Fruit fly (Drosophila melanogaster) whole organism, pupa: ENCODE results near the gene mdy.

Experiments used
- CG10348 ChIP-seq: fragments of 200-800 bp; sonication (Bioruptor generic); IDR thresholded peaks from 2 replicates; pipeline ENCODE4 v1.3.6; 2022; ENCODE audit warnings: missing biosample characterization, missing genetic modification characterization
- CG12605 ChIP-seq: fragments of 200-800 bp; sonication (Bioruptor generic); IDR thresholded peaks from 2 replicates; pipeline ENCODE4 v1.3.6; 2022; ENCODE audit warnings: missing biosample characterization, missing genetic modification characterization
- CG13204 ChIP-seq: fragments of 200-800 bp; sonication (Bioruptor generic); optimal IDR thresholded peaks from 2 replicates; lab custom pipeline; 2018; ENCODE audit warnings: missing biosample characterization, mild to moderate bottlenecking, missing genetic modification characterization, moderate library complexity
- CG14655 ChIP-seq: fragments of 200-800 bp; sonication (Bioruptor generic); optimal IDR thresholded peaks from 3 replicates; lab custom pipeline; 2017; ENCODE audit warnings: mild to moderate bottlenecking, missing biosample characterization, missing genetic modification reagents, missing genetic modification characterization
- CG15710 ChIP-seq: fragments of 200-800 bp; sonication (Bioruptor generic); optimal IDR thresholded peaks from 2 replicates; lab custom pipeline; 2018; ENCODE audit warnings: missing biosample characterization, mild to moderate bottlenecking, missing genetic modification characterization, moderate library complexity
- CG17806 ChIP-seq: fragments of 200-800 bp; sonication (Bioruptor generic); optimal IDR thresholded peaks from 2 replicates; lab custom pipeline; 2018; ENCODE audit warnings: missing biosample characterization, mild to moderate bottlenecking, missing genetic modification characterization, moderate library complexity
- CG32121 ChIP-seq: fragments of 200-800 bp; sonication (Bioruptor generic); IDR thresholded peaks from 2 replicates; pipeline ENCODE4 v1.3.6; 2022; ENCODE audit warnings: missing biosample characterization, missing genetic modification characterization
- CG34367 ChIP-seq: fragments of 200-800 bp; sonication (Bioruptor generic); optimal IDR thresholded peaks from 2 replicates; lab custom pipeline; 2018; ENCODE audit warnings: missing biosample characterization, mild to moderate bottlenecking, missing genetic modification characterization
- CG4496 ChIP-seq: fragments of 200-800 bp; sonication (Bioruptor generic); IDR thresholded peaks from 3 replicates; pipeline ENCODE4 v1.3.6; 2022; ENCODE audit warnings: missing biosample characterization, missing genetic modification characterization
- CG8159 ChIP-seq: fragments of 200-800 bp; sonication (Bioruptor generic); optimal IDR thresholded peaks from 3 replicates; lab custom pipeline; 2018; ENCODE audit warnings: missing biosample characterization, mild to moderate bottlenecking, missing genetic modification characterization, moderate library complexity
- CG8301 ChIP-seq: fragments of 200-800 bp; sonication (Bioruptor generic); optimal IDR thresholded peaks from 2 replicates; lab custom pipeline; 2018; ENCODE audit warnings: missing biosample characterization, mild to moderate bottlenecking, missing genetic modification characterization
- CG9948 ChIP-seq: fragments of 200-800 bp; sonication (Bioruptor generic); optimal IDR thresholded peaks from 2 replicates; lab custom pipeline; 2018; ENCODE audit warnings: missing biosample characterization, mild to moderate bottlenecking, missing genetic modification characterization, moderate library complexity
- D1 ChIP-seq: fragments of 200-800 bp; sonication (Bioruptor generic); optimal IDR thresholded peaks from 2 replicates; lab custom pipeline; 2018; ENCODE audit warnings: missing biosample characterization, mild to moderate bottlenecking, missing genetic modification characterization, moderate library complexity
- EcR ChIP-seq: fragments of 200-800 bp; sonication (Bioruptor generic); optimal IDR thresholded peaks from 3 replicates; lab custom pipeline; 2019; ENCODE audit warnings: missing biosample characterization, missing genetic modification characterization, mild to moderate bottlenecking, moderate library complexity, missing genetic modification reagents
- Ets98B ChIP-seq: fragments of 200-800 bp; sonication (Bioruptor generic); IDR thresholded peaks from 2 replicates; pipeline ENCODE4 v1.3.6; 2022; ENCODE audit warnings: missing biosample characterization, missing genetic modification characterization
- Pif1A ChIP-seq: fragments of 200-800 bp; sonication (Bioruptor generic); optimal IDR thresholded peaks from 3 replicates; lab custom pipeline; 2016; ENCODE audit warnings: missing biosample characterization, missing genetic modification characterization
- Pif1B ChIP-seq: fragments of 200-800 bp; sonication (Bioruptor generic); optimal IDR thresholded peaks from 3 replicates; lab custom pipeline; 2016; ENCODE audit warnings: missing biosample characterization, missing genetic modification characterization
- Snoo ChIP-seq: fragments of 200-800 bp; sonication (Bioruptor generic); optimal IDR thresholded peaks from 3 replicates; lab custom pipeline; 2017; ENCODE audit warnings: missing biosample characterization, mild to moderate bottlenecking, missing genetic modification characterization, inconsistent platforms
- fd96Ca ChIP-seq: fragments of 200-800 bp; sonication (Bioruptor generic); IDR thresholded peaks from 3 replicates; pipeline ENCODE4 v1.3.6; 2022; ENCODE audit warnings: missing biosample characterization, missing genetic modification characterization
- gl ChIP-seq: fragments of 200-800 bp; sonication (Bioruptor generic); optimal IDR thresholded peaks from 2 replicates; lab custom pipeline; 2018; ENCODE audit warnings: missing biosample characterization, mild to moderate bottlenecking, missing genetic modification characterization
- rn ChIP-seq: fragments of 200-800 bp; sonication (Bioruptor generic); IDR thresholded peaks from 2 replicates; pipeline ENCODE4 v1.3.6; 2022; ENCODE audit warnings: missing biosample characterization, missing genetic modification characterization

mdy gene

DNA sequence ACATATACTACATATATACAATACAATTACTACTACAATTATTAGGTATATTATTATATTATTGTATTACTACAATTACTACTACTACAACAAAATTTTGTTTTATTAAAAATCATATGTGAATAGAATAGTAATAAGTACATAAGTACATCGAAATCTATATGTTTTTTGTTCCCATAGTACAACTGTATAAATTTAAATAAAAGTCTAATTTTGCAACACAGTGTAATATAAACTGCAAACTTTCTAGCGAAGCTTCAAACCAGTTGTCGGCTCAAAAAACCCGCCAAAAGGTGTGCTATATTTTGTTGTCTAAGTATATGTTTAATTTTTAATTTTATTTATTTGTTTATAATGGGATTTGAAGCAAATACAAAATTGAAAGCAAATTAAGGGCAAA, 43.1 kb downstream of the mdy start:
- TF ChIP-seq Pif1A (no peak), CG17806 (tag; lab: Kevin White, UChicago) (no peak), D1 (tag; lab: Kevin White, UChicago) (peak; percentile 42), Pif1B (no peak)

DNA sequence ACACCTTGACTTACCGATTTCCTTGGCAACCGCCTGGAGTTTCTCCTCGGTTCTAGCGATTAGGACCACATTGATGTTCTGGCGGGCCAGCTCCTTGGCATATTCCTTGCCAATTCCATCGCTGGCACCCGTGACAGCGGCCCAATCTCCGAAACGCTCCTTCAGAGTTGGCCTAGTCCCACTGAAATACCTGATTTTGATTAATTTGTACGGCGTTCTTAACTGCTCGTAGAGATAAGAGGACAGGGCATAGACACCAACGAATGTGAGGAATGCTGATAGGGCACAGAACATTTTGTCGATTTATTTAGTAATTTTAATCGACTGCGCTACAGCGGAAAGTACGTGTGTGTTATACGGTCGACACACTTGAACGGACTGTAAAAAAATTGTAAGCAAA, 44.7 kb downstream of the mdy start, which contains the start of gene CG6012:
CG6012 (minus strand) TSS at position 364 of the 400 bp plus-strand sequence.
- TF ChIP-seq Snoo (no peak), CG17806 (tag; lab: Kevin White, UChicago) (no peak), fd96Ca (GFP tag; lab: Robert Waterston, UW) (no peak), Pif1A (no peak)

DNA sequence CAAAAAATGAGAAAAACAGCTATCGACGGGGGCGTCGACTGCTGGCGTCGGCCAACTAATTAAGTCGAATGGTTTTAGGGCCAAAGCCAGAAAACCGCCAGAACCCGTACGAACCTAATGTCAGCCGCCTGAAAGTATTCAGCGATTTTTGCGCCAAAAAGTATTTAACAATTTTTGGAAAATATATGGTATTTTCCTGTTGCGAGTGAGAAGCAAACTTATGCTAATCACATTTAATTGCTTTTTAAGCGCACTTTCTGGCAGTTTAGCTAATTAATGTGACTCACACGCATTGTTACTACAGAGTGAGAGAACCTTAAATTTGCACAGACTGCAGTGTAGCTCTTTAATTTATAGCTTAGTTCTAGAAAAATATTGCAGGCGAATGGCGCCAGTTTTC, 46.1 kb downstream of the mdy start:
- TF ChIP-seq CG17806 (tag; lab: Kevin White, UChicago): no peak
- no peak for TF ChIP-seq CG13204 (GFP tag; lab: Kevin White, UChicago)
- no peak for TF ChIP-seq Pif1A
- no peak for TF ChIP-seq CG8159 (tag; lab: Kevin White, UChicago)
- no peak for TF ChIP-seq CG8301 (tag; lab: Kevin White, UChicago)
- no peak for TF ChIP-seq CG4496 (GFP tag; lab: Robert Waterston, UW)
- TF ChIP-seq D1 (tag; lab: Kevin White, UChicago): no peak
- no peak for TF ChIP-seq CG32121 (GFP tag; lab: Robert Waterston, UW)
- no peak for TF ChIP-seq Ets98B (GFP tag; lab: Robert Waterston, UW)
- no peak for TF ChIP-seq CG12605 (GFP tag; lab: Robert Waterston, UW)
- TF ChIP-seq Pif1B: no peak
- TF ChIP-seq CG9948: no peak
- TF ChIP-seq CG34367: no peak
- TF ChIP-seq rn: no peak
- no peak for TF ChIP-seq CG15710 (tag; lab: Kevin White, UChicago)

DNA sequence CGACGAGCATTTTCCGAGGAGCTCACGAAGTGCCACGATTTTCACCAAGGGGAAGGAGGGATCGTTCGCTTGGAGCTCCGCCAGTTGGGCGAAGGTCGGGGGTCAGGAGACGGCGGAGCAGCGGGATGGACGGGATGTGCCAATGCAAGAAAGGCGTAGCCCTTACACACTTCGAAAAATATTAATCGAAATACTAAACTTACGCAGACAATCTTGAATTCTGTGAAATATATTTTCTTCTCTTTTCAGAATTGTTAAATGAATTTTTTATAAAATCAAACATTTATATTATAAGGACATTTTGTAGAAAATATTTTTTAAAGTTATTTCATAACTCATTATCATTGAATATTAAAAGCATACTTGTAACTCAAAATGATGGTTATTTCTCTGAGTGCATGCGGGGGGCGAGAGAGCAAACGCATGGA, 52.5 kb downstream of the mdy start:
- TF ChIP-seq CG14655: peak; percentile 68
- TF ChIP-seq CG10348 (GFP tag; lab: Robert Waterston, UW): 0 out of 2 replicates have a peak, but pooled peaks have one; percentile 13
- TF ChIP-seq CG17806 (tag; lab: Kevin White, UChicago): no peak
- peak; percentile 14 for TF ChIP-seq Pif1A
- TF ChIP-seq CG8301 (tag; lab: Kevin White, UChicago): peak; percentile 46
- no peak for TF ChIP-seq EcR (GFP tag; lab: Kevin White, UChicago)
- 0 out of 2 replicates have a peak, but pooled peaks have one; percentile 39 for TF ChIP-seq CG32121 (GFP tag; lab: Robert Waterston, UW)
- no peak for TF ChIP-seq rn
- TF ChIP-seq Ets98B (GFP tag; lab: Robert Waterston, UW): no peak

DNA sequence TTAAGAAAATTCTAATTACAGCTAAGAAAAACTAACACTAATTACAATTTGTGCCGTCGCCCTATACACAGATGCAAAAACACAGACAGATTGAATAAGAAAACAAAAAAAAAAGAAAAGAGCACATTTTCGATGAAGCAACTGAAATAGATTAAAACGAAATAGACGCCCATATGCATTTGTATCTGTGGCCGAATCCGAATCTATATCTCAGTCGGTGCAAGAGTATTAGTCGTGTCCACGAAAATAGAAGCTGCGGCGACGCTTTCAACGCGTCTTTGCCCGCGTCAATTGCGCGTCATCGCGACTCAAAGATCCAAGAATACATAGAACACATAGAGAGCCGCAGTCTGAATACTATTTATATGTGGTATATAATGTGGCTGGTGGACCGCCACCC, 58.5 kb downstream of the mdy start:
- peak; percentile 24; the same call in 1 of the 2 replicates for TF ChIP-seq Ets98B (GFP tag; lab: Robert Waterston, UW)
- TF ChIP-seq EcR (GFP tag; lab: Kevin White, UChicago): no peak
- TF ChIP-seq CG10348 (GFP tag; lab: Robert Waterston, UW): no peak
- no peak for TF ChIP-seq fd96Ca (GFP tag; lab: Robert Waterston, UW)
- no peak for TF ChIP-seq Pif1B
- TF ChIP-seq CG8159 (tag; lab: Kevin White, UChicago): no peak
- TF ChIP-seq CG8301 (tag; lab: Kevin White, UChicago): peak; percentile 8
- TF ChIP-seq CG9948: no peak
- no peak for TF ChIP-seq Pif1A
- TF ChIP-seq Snoo: no peak
- no peak for TF ChIP-seq gl (tag; lab: Kevin White, UChicago)
- TF ChIP-seq CG32121 (GFP tag; lab: Robert Waterston, UW): peak; percentile 39; the same call in 1 of the 2 replicates
- peak; percentile 44 for TF ChIP-seq CG14655
- no peak for TF ChIP-seq rn
- 0 out of 3 replicates have a peak, but pooled peaks have one; percentile 52 for TF ChIP-seq CG4496 (GFP tag; lab: Robert Waterston, UW)
- TF ChIP-seq, all 21 proteins: peak for 5

DNA sequence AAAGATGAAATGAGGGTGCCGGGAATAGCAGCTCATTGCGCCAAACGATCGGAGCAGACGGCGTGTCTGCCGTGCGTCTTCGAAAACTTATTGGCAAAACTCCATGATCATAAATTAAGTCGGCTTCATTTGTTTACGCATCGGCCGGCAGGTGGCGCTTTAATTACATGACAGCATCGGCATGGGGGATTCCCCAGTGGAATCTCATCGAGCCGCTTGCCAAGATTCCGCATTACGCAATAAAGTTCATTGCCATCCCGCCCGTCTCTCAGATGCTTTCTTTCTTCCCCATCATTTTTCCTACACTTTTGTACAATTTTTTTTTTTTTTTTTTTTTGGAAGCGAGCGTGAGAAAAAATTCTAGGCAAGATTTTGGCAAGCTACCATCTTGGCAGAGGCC, 60.1 kb downstream of the mdy start:
- TF ChIP-seq Pif1B (no peak), gl (tag; lab: Kevin White, UChicago) (no peak), CG12605 (GFP tag; lab: Robert Waterston, UW) (no peak), Pif1A (no peak), CG32121 (GFP tag; lab: Robert Waterston, UW) (peak; percentile 51; the same call in 1 of the 2 replicates), CG8159 (tag; lab: Kevin White, UChicago) (no peak), fd96Ca (GFP tag; lab: Robert Waterston, UW) (no peak)
